Worm (Caenorhabditis elegans): ENCODE results near the gene F54D10.4.

ce11 chrII:3785257-3785656, 21.6 kb downstream of the F54D10.4 start, which contains the start of gene T24E12.1:
- TF ChIP-seq Y48G9A.11 (GFP tag; IDR thresholded peaks at IDR 0.05) (no peak), nhr-237 (tag; optimal IDR thresholded peaks at IDR 0.05) (no peak), unc-62 (GFP tag; optimal IDR thresholded peaks at IDR 0.05 in 1 of 2) (no peak), unc-62 (tag; optimal IDR thresholded peaks at IDR 0.05) (no peak), T26A8.4 (GFP tag; IDR thresholded peaks at IDR 0.05) (no peak), dmd-8 (GFP tag; IDR thresholded peaks at IDR 0.05) (no peak), R02D3.7 (tag; optimal IDR thresholded peaks at IDR 0.05) (no peak), Y5F2A.4 (GFP tag; optimal IDR thresholded peaks at IDR 0.05) (no peak), fos-1 (tag; optimal IDR thresholded peaks at IDR 0.05) (no peak)

All from whole organism, L4 larva.